Worm (Caenorhabditis elegans) whole organism, young adult: Measurements from ENCODE around the gene ptr-25.

Source experiments
- F37B4.10 ChIP-seq: fragments of 200-800 bp; sonication (Bioruptor generic); IDR thresholded peaks from 2 replicates; pipeline ENCODE4 v1.3.6; 2022; ENCODE audit warnings: missing genetic modification characterization, missing compliant biosample characterization
- F57C9.4 ChIP-seq: sonication (generic microtip); optimal IDR thresholded peaks from 2 replicates; lab custom pipeline; 2017; ENCODE audit warnings: mild to moderate bottlenecking, missing genetic modification characterization, missing compliant biosample characterization
- K11D2.4 ChIP-seq: fragments of 200-800 bp; sonication (Bioruptor generic); IDR thresholded peaks from 2 replicates; pipeline ENCODE4 v1.3.6; 2022; ENCODE audit warnings: missing genetic modification reagents, missing genetic modification characterization, missing compliant biosample characterization
- K12H6.12 ChIP-seq: fragments of 200-800 bp; sonication (Bioruptor generic); optimal IDR thresholded peaks from 2 replicates; lab custom pipeline; 2018; ENCODE audit warnings: mild to moderate bottlenecking, missing genetic modification characterization, missing compliant biosample characterization
- T07F8.4 ChIP-seq: sonication (generic microtip); optimal IDR thresholded peaks from 2 replicates; lab custom pipeline; 2016; ENCODE audit warnings: mild to moderate bottlenecking, missing genetic modification characterization, moderate library complexity, missing compliant biosample characterization
- ZK185.1 ChIP-seq: sonication (generic microtip); optimal IDR thresholded peaks from 2 replicates; lab custom pipeline; 2016; ENCODE audit warnings: mild to moderate bottlenecking, missing genetic modification characterization, missing compliant biosample characterization; ENCODE audit not compliant: poor library complexity, severe bottlenecking
- akir-1 ChIP-seq: fragments of 200-800 bp; sonication (Bioruptor generic); optimal IDR thresholded peaks from 2 replicates; lab custom pipeline; 2018; ENCODE audit warnings: mild to moderate bottlenecking, missing genetic modification characterization, moderate library complexity, missing compliant biosample characterization
- attf-6 ChIP-seq: fragments of 200-800 bp; sonication (Bioruptor generic); IDR thresholded peaks from 2 replicates; pipeline ENCODE4 v1.3.6; 2022; ENCODE audit warnings: missing genetic modification reagents, missing genetic modification characterization, missing compliant biosample characterization
- cebp-2 ChIP-seq: fragments of 200-800 bp; sonication (Bioruptor generic); IDR thresholded peaks from 2 replicates; pipeline ENCODE4 v1.3.6; 2022; ENCODE audit warnings: missing genetic modification characterization, missing compliant biosample characterization
- ceh-58 ChIP-seq: fragments of 200-800 bp; sonication (Bioruptor generic); IDR thresholded peaks from 2 replicates; pipeline ENCODE4 v1.3.6; 2022; ENCODE audit warnings: missing genetic modification characterization, missing compliant biosample characterization
- chd-7 ChIP-seq: sonication (generic microtip); optimal IDR thresholded peaks from 2 replicates; lab custom pipeline; 2016; ENCODE audit warnings: mild to moderate bottlenecking, missing genetic modification characterization, moderate library complexity, missing compliant biosample characterization
- dox-1 ChIP-seq: fragments of 200-800 bp; sonication (Bioruptor generic); IDR thresholded peaks from 2 replicates; pipeline ENCODE4 v1.3.6; 2022; ENCODE audit warnings: missing genetic modification reagents, missing genetic modification characterization, missing compliant biosample characterization
- dpff-1 ChIP-seq: sonication (generic microtip); optimal IDR thresholded peaks from 2 replicates; lab custom pipeline; 2017; ENCODE audit warnings: mild to moderate bottlenecking, missing genetic modification characterization, missing compliant biosample characterization
- egrh-3 ChIP-seq: fragments of 200-800 bp; sonication (Bioruptor generic); IDR thresholded peaks from 2 replicates; pipeline ENCODE4 v1.3.6; 2022; ENCODE audit warnings: missing genetic modification reagents, missing genetic modification characterization, missing compliant biosample characterization
- ets-4 ChIP-seq: fragments of 200-800 bp; sonication (Bioruptor generic); optimal IDR thresholded peaks from 2 replicates; lab custom pipeline; 2018; ENCODE audit warnings: mild to moderate bottlenecking, missing genetic modification characterization, missing compliant biosample characterization
- hlh-26 ChIP-seq: fragments of 200-800 bp; sonication (Bioruptor generic); conservative IDR thresholded peaks from 2 replicates; pipeline ENCODE4 v1.3.6; 2022; ENCODE audit warnings: missing genetic modification reagents, missing genetic modification characterization, missing compliant biosample characterization
- hmg-20 ChIP-seq: fragments of 200-800 bp; sonication (Bioruptor generic); IDR thresholded peaks from 2 replicates; pipeline ENCODE4 v1.3.6; 2022; ENCODE audit warnings: missing genetic modification reagents, missing genetic modification characterization, missing compliant biosample characterization
- hrde-1 ChIP-seq: sonication (generic microtip); optimal IDR thresholded peaks from 2 replicates; lab custom pipeline; 2016; ENCODE audit warnings: missing genetic modification characterization, mild to moderate bottlenecking, missing compliant biosample characterization, moderate library complexity, missing genotype, missing genetic modification reagents, borderline replicate concordance
- lag-1 ChIP-seq: fragments of 200-800 bp; sonication (Bioruptor generic); IDR thresholded peaks from 2 replicates; pipeline ENCODE4 v1.3.6; 2022; ENCODE audit warnings: missing genetic modification reagents, missing genetic modification characterization, missing compliant biosample characterization
- lin-26 ChIP-seq: fragments of 200-800 bp; sonication (Bioruptor generic); IDR thresholded peaks from 2 replicates; pipeline ENCODE4 v1.3.6; 2022; ENCODE audit warnings: missing genetic modification reagents, missing genetic modification characterization, missing compliant biosample characterization
- lin-40 ChIP-seq: sonication (generic microtip); optimal IDR thresholded peaks from 2 replicates; lab custom pipeline; 2016; ENCODE audit warnings: missing genetic modification characterization, mild to moderate bottlenecking, missing compliant biosample characterization, missing genotype, missing genetic modification reagents
- lin-54 ChIP-seq: fragments of 200-800 bp; sonication (Bioruptor generic); optimal IDR thresholded peaks from 2 replicates; lab custom pipeline; 2018; ENCODE audit warnings: mild to moderate bottlenecking, missing genetic modification characterization, missing compliant biosample characterization
- lir-1 ChIP-seq: fragments of 200-800 bp; sonication (Bioruptor generic); conservative IDR thresholded peaks from 2 replicates; pipeline ENCODE4 v1.3.6; 2022; ENCODE audit warnings: missing genetic modification reagents, missing genetic modification characterization, missing compliant biosample characterization
- lsl-1 ChIP-seq: fragments of 200-800 bp; sonication (Bioruptor generic); optimal IDR thresholded peaks from 2 replicates; lab custom pipeline; 2018; ENCODE audit warnings: mild to moderate bottlenecking, missing genetic modification characterization, moderate library complexity, missing compliant biosample characterization
- madf-10 ChIP-seq: sonication (generic microtip); optimal IDR thresholded peaks from 2 replicates; lab custom pipeline; 2016; ENCODE audit warnings: mild to moderate bottlenecking, missing genetic modification characterization, missing compliant biosample characterization
- madf-6 ChIP-seq: fragments of 200-800 bp; sonication (Bioruptor generic); IDR thresholded peaks from 2 replicates; pipeline ENCODE4 v1.3.6; 2022; ENCODE audit warnings: missing genetic modification reagents, missing genetic modification characterization, missing compliant biosample characterization
- nfya-1 ChIP-seq: sonication (generic microtip); optimal IDR thresholded peaks from 2 replicates; lab custom pipeline; 2017; ENCODE audit warnings: antibody characterized with exemption, missing compliant biosample characterization, missing genetic modification characterization, borderline replicate concordance; ENCODE audit not compliant: insufficient read depth
- nhr-179 ChIP-seq: sonication (generic microtip); optimal IDR thresholded peaks from 2 replicates; lab custom pipeline; 2016; ENCODE audit warnings: mild to moderate bottlenecking, missing genetic modification characterization, missing compliant biosample characterization
- pbrm-1 ChIP-seq: fragments of 200-800 bp; sonication (Bioruptor generic); IDR thresholded peaks from 2 replicates; pipeline ENCODE4 v1.3.6; 2022; ENCODE audit warnings: missing genetic modification reagents, missing genetic modification characterization, missing compliant biosample characterization
- pha-4 ChIP-seq: fragments of 150-350 bp; sonication (generic microtip); optimal IDR thresholded peaks from 2 replicates; lab custom pipeline; 2014; ENCODE audit warnings: missing biosample characterization, missing genetic modification reagents, missing genetic modification characterization
- rcor-1 ChIP-seq: fragments of 200-800 bp; sonication (Bioruptor generic); IDR thresholded peaks from 2 replicates; pipeline ENCODE4 v1.3.6; 2022; ENCODE audit warnings: missing genetic modification reagents, missing genetic modification characterization, missing compliant biosample characterization
- repo-1 ChIP-seq: sonication (generic microtip); optimal IDR thresholded peaks from 2 replicates; lab custom pipeline; 2017; ENCODE audit warnings: mild to moderate bottlenecking, missing genetic modification characterization, missing compliant biosample characterization
- sdz-38 ChIP-seq: sonication (generic microtip); optimal IDR thresholded peaks from 2 replicates; lab custom pipeline; 2016; ENCODE audit warnings: missing genotype, missing genetic modification characterization, missing compliant biosample characterization
- snpc-1.1 ChIP-seq: sonication (generic microtip); optimal IDR thresholded peaks from 2 replicates; lab custom pipeline; 2017; ENCODE audit warnings: missing genetic modification characterization, mild to moderate bottlenecking, missing compliant biosample characterization, antibody characterized with exemption, moderate library complexity, missing genotype, missing genetic modification reagents; ENCODE audit not compliant: insufficient read depth
- sptf-2 ChIP-seq: fragments of 200-800 bp; sonication (Bioruptor generic); optimal IDR thresholded peaks from 2 replicates; lab custom pipeline; 2018; ENCODE audit warnings: mild to moderate bottlenecking, missing genetic modification characterization, missing compliant biosample characterization
- tbp1 ChIP-seq: fragments of 200-800 bp; sonication (Bioruptor generic); optimal IDR thresholded peaks from 2 replicates; lab custom pipeline; 2018; ENCODE audit warnings: mild to moderate bottlenecking, missing genetic modification characterization, missing compliant biosample characterization
- tbx-9 ChIP-seq: sonication (generic microtip); optimal IDR thresholded peaks from 2 replicates; lab custom pipeline; 2016; ENCODE audit warnings: borderline replicate concordance, missing genetic modification characterization, inconsistent platforms, missing compliant biosample characterization
- ztf-18 ChIP-seq: sonication (generic microtip); optimal IDR thresholded peaks from 2 replicates; lab custom pipeline; 2016; ENCODE audit warnings: missing genotype, mild to moderate bottlenecking, missing genetic modification characterization, missing compliant biosample characterization
- ztf-22 ChIP-seq: fragments of 200-800 bp; sonication (Bioruptor generic); optimal IDR thresholded peaks from 2 replicates; lab custom pipeline; 2018; ENCODE audit warnings: mild to moderate bottlenecking, missing genetic modification characterization, moderate library complexity, missing compliant biosample characterization
- ztf-25 ChIP-seq: fragments of 200-800 bp; sonication (Bioruptor generic); IDR thresholded peaks from 2 replicates; pipeline ENCODE4 v1.3.6; 2022; ENCODE audit warnings: missing genetic modification reagents, missing genetic modification characterization, missing compliant biosample characterization
- ztf-26 ChIP-seq: sonication (generic microtip); optimal IDR thresholded peaks from 2 replicates; lab custom pipeline; 2017; ENCODE audit warnings: missing genetic modification characterization, missing compliant biosample characterization
- ztf-3 ChIP-seq: fragments of 200-800 bp; sonication (Bioruptor generic); optimal IDR thresholded peaks from 2 replicates; lab custom pipeline; 2018; ENCODE audit warnings: mild to moderate bottlenecking, missing genetic modification characterization, missing compliant biosample characterization

The ptr-25 gene

DNA sequence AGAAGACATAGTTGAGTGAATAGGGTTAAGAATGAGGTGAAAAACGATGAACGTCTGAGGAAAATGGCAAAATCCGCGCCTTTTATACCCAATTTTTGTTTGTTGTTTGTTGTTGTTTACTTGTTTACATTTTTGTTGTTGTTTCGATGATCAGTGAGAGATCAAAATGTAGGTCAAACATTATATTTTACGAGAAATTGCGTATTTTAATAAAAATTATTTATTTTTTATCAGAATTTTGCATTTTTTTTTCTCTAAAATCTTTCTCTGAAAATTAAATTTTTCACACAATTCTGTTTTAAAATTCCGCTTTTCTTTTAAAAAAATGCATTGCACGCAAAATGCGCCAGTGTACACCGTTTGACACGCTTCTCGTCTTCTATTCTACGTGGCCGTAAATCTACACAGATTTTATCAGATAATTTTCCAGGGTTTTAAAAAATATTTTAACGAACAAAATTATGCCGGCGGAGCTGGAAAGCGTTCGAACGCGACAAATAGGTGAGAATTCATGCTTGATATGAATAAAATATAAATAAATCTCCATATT is 18.9 kb downstream of the ptr-25 start, which contains the start of the genes sip-1 and sly-1 (continued):
- TF ChIP-seq rcor-1 (GFP tag; lab: Robert Waterston, UW) = 0 out of 2 replicates have a peak, but pooled peaks have one; percentile 23
- TF ChIP-seq chd-7 (tag; lab: Kevin White, UChicago) = no peak
- TF ChIP-seq sdz-38 = no peak
- no peak for TF ChIP-seq nfya-1 (tag; lab: Kevin White, UChicago)
- TF ChIP-seq repo-1 (tag; lab: Kevin White, UChicago) = no peak
- no peak for TF ChIP-seq ceh-58
- no peak for TF ChIP-seq hmg-20 (GFP tag; lab: Robert Waterston, UW)
- no peak for TF ChIP-seq ztf-26 (tag; lab: Kevin White, UChicago)
- no peak for TF ChIP-seq tbx-9 (tag; lab: Kevin White, UChicago)
- TF ChIP-seq madf-10 (tag; lab: Kevin White, UChicago) = no peak
- no peak for TF ChIP-seq F37B4.10 (GFP tag; lab: Robert Waterston, UW)
- TF ChIP-seq egrh-3 (GFP tag; lab: Robert Waterston, UW) = no peak
- TF ChIP-seq cebp-2 (GFP tag; lab: Robert Waterston, UW) = no peak
- TF ChIP-seq lin-54 (GFP tag; lab: Kevin White, UChicago) = peak; percentile 72
- no peak for TF ChIP-seq F57C9.4 (tag; lab: Kevin White, UChicago)
- no peak for TF ChIP-seq T07F8.4 (tag; lab: Kevin White, UChicago)
- TF ChIP-seq pha-4 (tag; lab: Kevin White, UChicago) = no peak
- TF ChIP-seq pbrm-1 (GFP tag; lab: Robert Waterston, UW) = no peak
- no peak for TF ChIP-seq ZK185.1 (tag; lab: Kevin White, UChicago)
- TF ChIP-seq K12H6.12 (tag; lab: Kevin White, UChicago) = no peak
- TF ChIP-seq madf-6 = peak; percentile 91
- TF ChIP-seq attf-6 = no peak
- TF ChIP-seq lsl-1 = peak; percentile 66
- TF ChIP-seq sptf-2 (GFP tag; lab: Kevin White, UChicago) = no peak
- TF ChIP-seq nhr-179 (tag; lab: Kevin White, UChicago) = no peak
- no peak for TF ChIP-seq akir-1 (GFP tag; lab: Kevin White, UChicago)
- no peak for TF ChIP-seq lir-1 (GFP tag; lab: Robert Waterston, UW)
- TF ChIP-seq ztf-25 (GFP tag; lab: Robert Waterston, UW) = no peak
- TF ChIP-seq dox-1 = no peak; the same call in 1 of the 2 replicates
- no peak for TF ChIP-seq ztf-22
- no peak for TF ChIP-seq dpff-1
- TF ChIP-seq ztf-18 (tag; lab: Kevin White, UChicago) = peak; percentile 93
- TF ChIP-seq lin-26 (GFP tag; lab: Robert Waterston, UW) = no peak
- TF ChIP-seq hlh-26 (GFP tag; lab: Robert Waterston, UW) = no peak
- peak; percentile 40 for TF ChIP-seq tbp1
- no peak for TF ChIP-seq hrde-1 (tag; lab: Kevin White, UChicago)
- no peak for TF ChIP-seq ztf-3 (GFP tag; lab: Kevin White, UChicago)
- TF ChIP-seq snpc-1.1 (tag; lab: Kevin White, UChicago) = peak; percentile 25
- TF ChIP-seq K11D2.4 (GFP tag; lab: Robert Waterston, UW) = peak; percentile 31; the same call in 1 of the 2 replicates
- no peak for TF ChIP-seq lag-1 (GFP tag; lab: Robert Waterston, UW)
- TF ChIP-seq lin-40 = peak; percentile 82
- no peak for TF ChIP-seq ets-4 (GFP tag; lab: Kevin White, UChicago)
